Fruit fly (Drosophila melanogaster) whole organism, embryonic: ENCODE data around the gene MYPT-75D.

Source experiments
- Asciz ChIP-seq: fragments of 200-800 bp; sonication (Bioruptor generic); optimal IDR thresholded peaks from 2 replicates; lab custom pipeline; 2017; ENCODE audit warnings: missing biosample characterization, mild to moderate bottlenecking, missing genetic modification characterization, missing genetic modification reagents
- Atf3 ChIP-seq: fragments of 200-800 bp; sonication (Bioruptor generic); optimal IDR thresholded peaks from 3 replicates; lab custom pipeline; 2016; ENCODE audit warnings: missing biosample characterization, missing genetic modification characterization
- C15 ChIP-seq: fragments of 200-800 bp; sonication (Bioruptor generic); IDR thresholded peaks from 3 replicates; pipeline ENCODE4 v1.3.6; 2022; ENCODE audit warnings: missing biosample characterization, missing genetic modification characterization
- CG1024 ChIP-seq: fragments of 200-800 bp; sonication (Bioruptor generic); IDR thresholded peaks from 2 replicates; pipeline ENCODE4 v1.3.6; 2022; ENCODE audit warnings: missing biosample characterization, missing genetic modification characterization
- CG12942 ChIP-seq: fragments of 200-800 bp; sonication (Bioruptor generic); optimal IDR thresholded peaks from 3 replicates; lab custom pipeline; 2016; ENCODE audit warnings: missing biosample characterization, missing genetic modification characterization
- CG1603 ChIP-seq: fragments of 200-800 bp; sonication (Bioruptor generic); optimal IDR thresholded peaks from 2 replicates; lab custom pipeline; 2019; ENCODE audit warnings: missing biosample characterization, mild to moderate bottlenecking, missing genetic modification characterization, moderate library complexity
- CG16779 ChIP-seq: fragments of 200-800 bp; sonication (Bioruptor generic); IDR thresholded peaks from 2 replicates; pipeline ENCODE4 v1.3.6; 2022; ENCODE audit warnings: missing biosample characterization, missing genetic modification characterization
- CG17328 ChIP-seq: fragments of 200-800 bp; sonication (Bioruptor generic); IDR thresholded peaks from 2 replicates; pipeline ENCODE4 v1.3.6; 2022; ENCODE audit warnings: missing biosample characterization, missing genetic modification characterization
- CG2202 ChIP-seq: fragments of 200-800 bp; sonication (Bioruptor generic); optimal IDR thresholded peaks from 2 replicates; lab custom pipeline; 2018; ENCODE audit warnings: missing biosample characterization, mild to moderate bottlenecking, missing genetic modification characterization
- CG30403 ChIP-seq: fragments of 200-800 bp; sonication (Bioruptor generic); optimal IDR thresholded peaks from 3 replicates; lab custom pipeline; 2016; ENCODE audit warnings: missing biosample characterization, missing genetic modification characterization
- CG3995 ChIP-seq: fragments of 200-800 bp; sonication (Bioruptor generic); optimal IDR thresholded peaks from 3 replicates; lab custom pipeline; 2016; ENCODE audit warnings: missing biosample characterization, missing genetic modification characterization
- CG42726 ChIP-seq: fragments of 200-800 bp; sonication (Bioruptor generic); IDR thresholded peaks from 2 replicates; pipeline ENCODE4 v1.3.6; 2022; ENCODE audit warnings: missing biosample characterization, missing genetic modification characterization; ENCODE audit not compliant: partially characterized antibody
- CG6272 ChIP-seq: fragments of 200-800 bp; sonication (Bioruptor generic); IDR thresholded peaks from 2 replicates; pipeline ENCODE4 v1.3.6; 2022; ENCODE audit warnings: missing biosample characterization, missing genetic modification characterization
- CG7372 ChIP-seq: fragments of 200-800 bp; sonication (Bioruptor generic); IDR thresholded peaks from 2 replicates; pipeline ENCODE4 v1.3.6; 2022; ENCODE audit warnings: missing biosample characterization, missing genetic modification characterization
- CG7963 ChIP-seq: fragments of 200-800 bp; sonication (Bioruptor generic); IDR thresholded peaks from 3 replicates; pipeline ENCODE4 v1.3.6; 2022; ENCODE audit warnings: missing biosample characterization, missing genetic modification characterization; ENCODE audit not compliant: partially characterized antibody
- CG8924 ChIP-seq: fragments of 200-800 bp; optimal IDR thresholded peaks from 3 replicates; lab custom pipeline; 2019; ENCODE audit warnings: missing biosample characterization, mild to moderate bottlenecking, missing genetic modification characterization, moderate library complexity
- CG9797 ChIP-seq: fragments of 200-800 bp; sonication (Bioruptor generic); optimal IDR thresholded peaks from 3 replicates; lab custom pipeline; 2018; ENCODE audit warnings: missing biosample characterization, mild to moderate bottlenecking, missing genetic modification characterization
- D ChIP-seq, 2 experiments: fragments of 200-800 bp in 1 of 2; fragments of >200 bp in 1 of 2; sonication (Bioruptor generic) in 1 of 2; optimal IDR thresholded peaks; 2 replicates in 1 of 2; 3 replicates in 1 of 2; lab custom pipeline; 2017; ENCODE audit warnings: mild to moderate bottlenecking in 1 of 2, missing biosample characterization in 1 of 2, missing genetic modification characterization in 1 of 2, missing genetic modification reagents in 1 of 2
- Dbx ChIP-seq: fragments of 200-800 bp; sonication (Bioruptor generic); IDR thresholded peaks from 3 replicates; pipeline ENCODE4 v1.3.6; 2022; ENCODE audit warnings: missing biosample characterization, missing genetic modification characterization
- Dll ChIP-seq: fragments of 200-800 bp; sonication (Bioruptor generic); IDR thresholded peaks from 4 replicates; pipeline ENCODE4 v1.3.6; 2022; ENCODE audit warnings: missing biosample characterization, missing genetic modification characterization; ENCODE audit not compliant: partially characterized antibody
- E2f1 ChIP-seq: fragments of 200-800 bp; sonication (Bioruptor generic); IDR thresholded peaks from 2 replicates; pipeline ENCODE4 v1.3.6; 2022; ENCODE audit warnings: missing biosample characterization, missing genetic modification characterization
- Elba2 ChIP-seq: fragments of 200-800 bp; sonication (Bioruptor generic); optimal IDR thresholded peaks from 3 replicates; lab custom pipeline; 2016; ENCODE audit warnings: missing biosample characterization, missing genetic modification characterization
- Gug ChIP-seq: fragments of 200-800 bp; sonication (Bioruptor generic); IDR thresholded peaks from 4 replicates; pipeline ENCODE4 v1.3.6; 2022; ENCODE audit warnings: missing biosample characterization, missing genetic modification characterization
- Hr3 ChIP-seq: fragments of 200-800 bp; sonication (Bioruptor generic); optimal IDR thresholded peaks from 3 replicates; lab custom pipeline; 2016; ENCODE audit warnings: missing biosample characterization, missing genetic modification characterization
- Lpt ChIP-seq: fragments of >200 bp; optimal IDR thresholded peaks from 2 replicates; lab custom pipeline; 2018; ENCODE audit warnings: missing biosample characterization, missing genetic modification characterization
- Med ChIP-seq: fragments of 200-800 bp; sonication (Bioruptor generic); peaks from one replicate; lab custom pipeline; 2016; ENCODE audit warnings: missing biosample characterization, missing genetic modification characterization, mild to moderate bottlenecking, inconsistent platforms, moderate library complexity
- Pdp1 ChIP-seq, 2 experiments: fragments of 200-800 bp; sonication (Bioruptor generic); optimal IDR thresholded peaks; 3 replicates each; lab custom pipeline; 2016; ENCODE audit warnings: missing biosample characterization in 2 of 2, missing genetic modification characterization in 2 of 2, mild to moderate bottlenecking in 1 of 2, moderate library complexity in 1 of 2
- Sin3A ChIP-seq: fragments of >200 bp; optimal IDR thresholded peaks from 2 replicates; lab custom pipeline; 2018
- Xbp1 ChIP-seq: fragments of 200-800 bp; sonication (Bioruptor generic); optimal IDR thresholded peaks from 3 replicates; lab custom pipeline; 2016; ENCODE audit warnings: missing biosample characterization, mild to moderate bottlenecking, missing genetic modification characterization
- abd-A ChIP-seq: fragments of 200-800 bp; sonication (Bioruptor generic); optimal IDR thresholded peaks from 3 replicates; lab custom pipeline; 2019; ENCODE audit warnings: missing biosample characterization, mild to moderate bottlenecking, missing genetic modification characterization, moderate library complexity
- ash1 ChIP-seq: fragments of 200-800 bp; sonication (Bioruptor generic); optimal IDR thresholded peaks from 2 replicates; lab custom pipeline; 2018; ENCODE audit warnings: missing biosample characterization, mild to moderate bottlenecking, missing genetic modification characterization
- bab2 ChIP-seq: fragments of 200-800 bp; sonication (Bioruptor generic); optimal IDR thresholded peaks from 2 replicates; lab custom pipeline; 2016; ENCODE audit warnings: missing biosample characterization, missing genetic modification characterization
- crol ChIP-seq: fragments of 200-800 bp; sonication (Bioruptor generic); IDR thresholded peaks from 2 replicates; pipeline ENCODE4 v1.3.6; 2022; ENCODE audit warnings: missing biosample characterization, missing genetic modification characterization
- crp ChIP-seq, 2 experiments: fragments of 200-800 bp; sonication (Bioruptor generic); optimal IDR thresholded peaks; 2 replicates in 1 of 2; 3 replicates in 1 of 2; lab custom pipeline; 2017; ENCODE audit warnings: missing biosample characterization in 2 of 2, missing genetic modification characterization in 2 of 2, mild to moderate bottlenecking in 1 of 2, moderate library complexity in 1 of 2
- da ChIP-seq: fragments of 200-800 bp; sonication (Bioruptor generic); optimal IDR thresholded peaks from 2 replicates; lab custom pipeline; 2016; ENCODE audit warnings: missing biosample characterization, missing genetic modification characterization
- dmrt11E ChIP-seq: fragments of 200-800 bp; sonication (Bioruptor generic); optimal IDR thresholded peaks from 3 replicates; lab custom pipeline; 2018; ENCODE audit warnings: missing biosample characterization, mild to moderate bottlenecking, missing genetic modification characterization, moderate library complexity
- dysf ChIP-seq: fragments of 200-800 bp; sonication (Bioruptor generic); IDR thresholded peaks from 3 replicates; pipeline ENCODE4 v1.3.6; 2022; ENCODE audit warnings: missing biosample characterization, missing genetic modification characterization
- hkb ChIP-seq, 2 experiments: fragments of 200-800 bp in 1 of 2; fragments of >200 bp in 1 of 2; sonication (Bioruptor generic) in 1 of 2; IDR thresholded peaks in 1 of 2; optimal IDR thresholded peaks in 1 of 2; 2 replicates each; pipeline versions ENCODE4 v1.3.6 to Lab custom; 2017 to 2022; ENCODE audit warnings: missing biosample characterization in 1 of 2, missing genetic modification characterization in 1 of 2
- ken ChIP-seq: fragments of 200-800 bp; sonication (Bioruptor generic); IDR thresholded peaks from 3 replicates; pipeline ENCODE4 v1.3.6; 2022; ENCODE audit warnings: missing biosample characterization, missing genetic modification characterization
- kni ChIP-seq: fragments of 200-800 bp; sonication (Bioruptor generic); optimal IDR thresholded peaks from 3 replicates; lab custom pipeline; 2017; ENCODE audit warnings: mild to moderate bottlenecking, missing biosample characterization, missing genetic modification reagents, missing genetic modification characterization
- mam ChIP-seq: fragments of 200-800 bp; sonication (Bioruptor generic); optimal IDR thresholded peaks from 3 replicates; lab custom pipeline; 2016; ENCODE audit warnings: missing biosample characterization, missing genetic modification characterization
- nmo ChIP-seq: fragments of 200-800 bp; sonication (Bioruptor generic); optimal IDR thresholded peaks from 2 replicates; lab custom pipeline; 2018; ENCODE audit warnings: missing biosample characterization, mild to moderate bottlenecking, missing genetic modification characterization, moderate library complexity
- oc ChIP-seq: fragments of 200-800 bp; sonication (Bioruptor generic); optimal IDR thresholded peaks from 2 replicates; lab custom pipeline; 2018; ENCODE audit warnings: missing biosample characterization, mild to moderate bottlenecking, missing genetic modification characterization, moderate library complexity
- rib ChIP-seq: fragments of 200-800 bp; sonication (Bioruptor generic); IDR thresholded peaks from 2 replicates; pipeline ENCODE4 v1.3.6; 2022; ENCODE audit warnings: missing biosample characterization, missing genetic modification characterization
- sens-2 ChIP-seq: fragments of 200-800 bp; sonication (Bioruptor generic); IDR thresholded peaks from 2 replicates; pipeline ENCODE4 v1.3.6; 2022; ENCODE audit warnings: missing biosample characterization, missing genetic modification characterization
- slp2 ChIP-seq: fragments of 200-800 bp; sonication (Bioruptor generic); optimal IDR thresholded peaks from 2 replicates; lab custom pipeline; 2016; ENCODE audit warnings: missing biosample characterization, missing genetic modification characterization
- sob ChIP-seq: fragments of 200-800 bp; sonication (Bioruptor generic); IDR thresholded peaks from 2 replicates; pipeline ENCODE4 v1.3.6; 2022; ENCODE audit warnings: missing biosample characterization, missing genetic modification characterization
- toy ChIP-seq: fragments of 200-800 bp; sonication (Bioruptor generic); IDR thresholded peaks from 2 replicates; pipeline ENCODE4 v1.3.6; 2022; ENCODE audit warnings: missing biosample characterization, missing genetic modification characterization
- unc-4 ChIP-seq: fragments of 200-800 bp; sonication (Bioruptor generic); IDR thresholded peaks from 2 replicates; pipeline ENCODE4 v1.3.6; 2022; ENCODE audit warnings: missing biosample characterization, missing genetic modification characterization; ENCODE audit not compliant: partially characterized antibody
- zfh2 ChIP-seq: fragments of 200-800 bp; sonication (Bioruptor generic); optimal IDR thresholded peaks from 2 replicates; lab custom pipeline; 2016; ENCODE audit warnings: missing biosample characterization, missing genetic modification characterization

The MYPT-75D gene

dm6 chr3L:18672203-18672602 lies 46.4 kb downstream of the MYPT-75D start (continued):
- TF ChIP-seq dmrt11E (tag; lab: Kevin White, UChicago) (no peak), C15 (GFP tag; lab: Robert Waterston, UW) (no peak), CG42726 (no peak), Med (peak; percentile 84), CG1024 (GFP tag; lab: Robert Waterston, UW) (no peak), CG7963 (GFP tag; lab: Robert Waterston, UW) (no peak), Sin3A (peak; percentile 16), zfh2 (GFP tag; lab: Kevin White, UChicago) (peak; percentile 49), dysf (GFP tag; lab: Robert Waterston, UW) (peak; percentile 33; the same call in 1 of the 3 replicates), abd-A (tag; lab: Kevin White, UChicago) (no peak), sens-2 (GFP tag; lab: Robert Waterston, UW) (no peak), oc (no peak), CG30403 (GFP tag; lab: Kevin White, UChicago) (peak; percentile 14), CG9797 (GFP tag; lab: Kevin White, UChicago) (peak; percentile 15), CG6272 (GFP tag; lab: Robert Waterston, UW) (0 out of 2 replicates have a peak, but pooled peaks have one; percentile 30), ash1 (GFP tag; lab: Kevin White, UChicago) (no peak), hkb (optimal IDR thresholded peaks at IDR 0.05; lab: Kevin White, UChicago) (no peak), hkb (GFP tag; IDR thresholded peaks at IDR 0.05; lab: Robert Waterston, UW) (no peak), rib (GFP tag; lab: Robert Waterston, UW) (peak; percentile 97), bab2 (no peak), Asciz (GFP tag; lab: Kevin White, UChicago) (no peak), Dbx (GFP tag; lab: Robert Waterston, UW) (no peak), CG7372 (GFP tag; lab: Robert Waterston, UW) (peak; percentile 14; the same call in 1 of the 2 replicates), Lpt (GFP tag; lab: Kevin White, UChicago) (no peak), da (GFP tag; lab: Kevin White, UChicago) (no peak), mam (GFP tag; lab: Kevin White, UChicago) (peak; percentile 32), Elba2 (GFP tag; lab: Kevin White, UChicago) (peak; percentile 74), E2f1 (GFP tag; lab: Robert Waterston, UW) (no peak), CG3995 (GFP tag; lab: Kevin White, UChicago) (peak; percentile 46), crol (peak; percentile 99), crp (GFP tag; optimal IDR thresholded peaks at IDR 0.05; lab: Kevin White, UChicago) (peak in 1 of 2 experiments; percentile 68), CG2202 (no peak), Dll (GFP tag; lab: Robert Waterston, UW) (peak; percentile 43; the same call in 1 of the 4 replicates), CG16779 (GFP tag; lab: Robert Waterston, UW) (no peak), CG1603 (peak; percentile 63), D (optimal IDR thresholded peaks at IDR 0.05; lab: Kevin White, UChicago) (no peak), D (GFP tag; optimal IDR thresholded peaks at IDR 0.05; lab: Kevin White, UChicago) (no peak), unc-4 (0 out of 2 replicates have a peak, but pooled peaks have one; percentile 11), CG17328 (GFP tag; lab: Robert Waterston, UW) (0 out of 2 replicates have a peak, but pooled peaks have one; percentile 33), slp2 (GFP tag; lab: Kevin White, UChicago) (peak; percentile 7), CG12942 (GFP tag; lab: Kevin White, UChicago) (no peak), kni (peak; percentile 42), Gug (no peak), toy (GFP tag; lab: Robert Waterston, UW) (no peak), Atf3 (GFP tag; lab: Kevin White, UChicago) (no peak), Pdp1 (GFP tag; optimal IDR thresholded peaks at IDR 0.05; lab: Kevin White, UChicago) (peak in 1 of 2 experiments; percentile 7), ken (GFP tag; lab: Robert Waterston, UW) (no peak), Hr3 (GFP tag; lab: Kevin White, UChicago) (no peak), Xbp1 (GFP tag; lab: Kevin White, UChicago) (peak; percentile 19), sob (peak; percentile 48; the same call in 1 of the 2 replicates), CG8924 (tag; lab: Kevin White, UChicago) (peak; percentile 3), nmo (GFP tag; lab: Kevin White, UChicago) (peak; percentile 9)
